Fruit fly (Drosophila melanogaster) whole organism, embryonic: ENCODE measurements around the gene CG42674.
A peak's percentile ranks its signal among the peaks of the same experiment; 100 is the strongest.

Source experiments
- Adf1 ChIP-seq: fragments of 200-800 bp; sonication (Bioruptor generic); IDR thresholded peaks from 2 replicates; pipeline ENCODE4 v1.3.6; 2022; ENCODE audit warnings: missing biosample characterization, missing genetic modification characterization
- Atf3 ChIP-seq: fragments of 200-800 bp; sonication (Bioruptor generic); optimal IDR thresholded peaks from 3 replicates; lab custom pipeline; 2016; ENCODE audit warnings: missing biosample characterization, missing genetic modification characterization
- CG10321 ChIP-seq: fragments of 200-800 bp; sonication (Bioruptor generic); IDR thresholded peaks from 2 replicates; pipeline ENCODE4 v1.3.6; 2022; ENCODE audit warnings: missing biosample characterization, missing genetic modification characterization
- CG10543 ChIP-seq: fragments of 200-800 bp; sonication (Bioruptor generic); optimal IDR thresholded peaks from 3 replicates; lab custom pipeline; 2017; ENCODE audit warnings: missing biosample characterization, mild to moderate bottlenecking, missing genetic modification characterization, moderate library complexity
- CG11085 ChIP-seq: fragments of 200-800 bp; sonication (Bioruptor generic); IDR thresholded peaks from 2 replicates; pipeline ENCODE4 v1.3.6; 2022; ENCODE audit warnings: missing biosample characterization, missing genetic modification characterization
- CG11560 ChIP-seq: fragments of 200-800 bp; sonication (Bioruptor generic); IDR thresholded peaks from 3 replicates; pipeline ENCODE4 v1.3.6; 2022; ENCODE audit warnings: missing biosample characterization, missing genetic modification characterization
- CG12155 ChIP-seq: fragments of 200-800 bp; sonication (Bioruptor generic); optimal IDR thresholded peaks from 3 replicates; lab custom pipeline; 2016; ENCODE audit warnings: missing biosample characterization, missing genetic modification characterization
- CG14441 ChIP-seq: fragments of 200-800 bp; sonication (Bioruptor generic); IDR thresholded peaks from 2 replicates; pipeline ENCODE4 v1.3.6; 2022; ENCODE audit warnings: missing biosample characterization, missing genetic modification characterization
- CG14965 ChIP-seq: fragments of 200-800 bp; sonication (Bioruptor generic); optimal IDR thresholded peaks from 2 replicates; lab custom pipeline; 2016; ENCODE audit warnings: missing biosample characterization, missing genetic modification characterization, borderline replicate concordance
- CG18599 ChIP-seq: fragments of 200-800 bp; sonication (Bioruptor generic); optimal IDR thresholded peaks from 3 replicates; lab custom pipeline; 2017; ENCODE audit warnings: missing biosample characterization, missing genetic modification characterization, mild to moderate bottlenecking, moderate library complexity, missing genetic modification reagents
- CG2199 ChIP-seq: fragments of 200-800 bp; sonication (Bioruptor generic); IDR thresholded peaks from 3 replicates; pipeline ENCODE4 v1.3.6; 2022; ENCODE audit warnings: missing biosample characterization, missing genetic modification characterization
- CG2889 ChIP-seq: fragments of 200-800 bp; sonication (Bioruptor generic); IDR thresholded peaks from 3 replicates; pipeline ENCODE4 v1.3.6; 2022; ENCODE audit warnings: missing biosample characterization, missing genetic modification characterization
- CG30403 ChIP-seq: fragments of 200-800 bp; sonication (Bioruptor generic); optimal IDR thresholded peaks from 3 replicates; lab custom pipeline; 2016; ENCODE audit warnings: missing biosample characterization, missing genetic modification characterization
- CG31365 ChIP-seq: fragments of 200-800 bp; sonication (Bioruptor generic); optimal IDR thresholded peaks from 2 replicates; lab custom pipeline; 2018; ENCODE audit warnings: missing biosample characterization, mild to moderate bottlenecking, missing genetic modification characterization
- CG32772 ChIP-seq: fragments of 200-800 bp; sonication (Bioruptor generic); IDR thresholded peaks from 2 replicates; pipeline ENCODE4 v1.3.6; 2022; ENCODE audit warnings: missing biosample characterization, missing genetic modification characterization
- CG3838 ChIP-seq: fragments of 200-800 bp; sonication (Bioruptor generic); optimal IDR thresholded peaks from 3 replicates; lab custom pipeline; 2016; ENCODE audit warnings: missing biosample characterization, missing genetic modification characterization
- CG3995 ChIP-seq: fragments of 200-800 bp; sonication (Bioruptor generic); optimal IDR thresholded peaks from 3 replicates; lab custom pipeline; 2016; ENCODE audit warnings: missing biosample characterization, missing genetic modification characterization
- CG4617 ChIP-seq: fragments of 200-800 bp; sonication (Bioruptor generic); optimal IDR thresholded peaks from 3 replicates; lab custom pipeline; 2016; ENCODE audit warnings: missing biosample characterization, missing genetic modification characterization, borderline replicate concordance
- CG6683 ChIP-seq: fragments of 200-800 bp; sonication (Bioruptor generic); optimal IDR thresholded peaks from 2 replicates; lab custom pipeline; 2017; ENCODE audit warnings: missing biosample characterization, mild to moderate bottlenecking, missing genetic modification characterization, missing genetic modification reagents
- CG6689 ChIP-seq: fragments of 200-800 bp; sonication (Bioruptor generic); IDR thresholded peaks from 2 replicates; pipeline ENCODE4 v1.3.6; 2022; ENCODE audit warnings: missing biosample characterization, missing genetic modification characterization
- CG7963 ChIP-seq: fragments of 200-800 bp; sonication (Bioruptor generic); IDR thresholded peaks from 3 replicates; pipeline ENCODE4 v1.3.6; 2022; ENCODE audit warnings: missing biosample characterization, missing genetic modification characterization; ENCODE audit not compliant: partially characterized antibody
- CG8765 ChIP-seq: fragments of 200-800 bp; sonication (Bioruptor generic); IDR thresholded peaks from 2 replicates; pipeline ENCODE4 v1.3.6; 2022; ENCODE audit warnings: missing biosample characterization, missing genetic modification characterization
- CG9215 ChIP-seq: fragments of 200-800 bp; sonication (Bioruptor generic); IDR thresholded peaks from 2 replicates; pipeline ENCODE4 v1.3.6; 2022; ENCODE audit warnings: missing biosample characterization, missing genetic modification characterization
- Chrac-16 ChIP-seq: fragments of 200-800 bp; sonication (Bioruptor generic); optimal IDR thresholded peaks from 3 replicates; lab custom pipeline; 2016; ENCODE audit warnings: missing biosample characterization, missing genetic modification characterization
- CrebB ChIP-seq: fragments of 200-800 bp; sonication (Bioruptor generic); optimal IDR thresholded peaks from 3 replicates; lab custom pipeline; 2018; ENCODE audit warnings: missing biosample characterization, mild to moderate bottlenecking, missing genetic modification characterization
- Ets97D ChIP-seq: fragments of 200-800 bp; sonication (Bioruptor generic); optimal IDR thresholded peaks from 3 replicates; lab custom pipeline; 2016; ENCODE audit warnings: missing biosample characterization, missing genetic modification characterization
- Fer3 ChIP-seq: fragments of 200-800 bp; sonication (Bioruptor generic); optimal IDR thresholded peaks from 2 replicates; lab custom pipeline; 2018; ENCODE audit warnings: missing biosample characterization, mild to moderate bottlenecking, missing genetic modification characterization, moderate library complexity
- HmgD ChIP-seq: fragments of 200-800 bp; sonication (Bioruptor generic); optimal IDR thresholded peaks from 3 replicates; lab custom pipeline; 2016; ENCODE audit warnings: missing biosample characterization, missing genetic modification characterization
- NFAT ChIP-seq: fragments of 200-800 bp; sonication (Bioruptor generic); IDR thresholded peaks from 2 replicates; pipeline ENCODE4 v1.3.6; 2022; ENCODE audit warnings: missing biosample characterization, missing genetic modification characterization
- NK7.1 ChIP-seq: fragments of 200-800 bp; sonication (Bioruptor generic); optimal IDR thresholded peaks from 3 replicates; lab custom pipeline; 2016; ENCODE audit warnings: missing biosample characterization, missing genetic modification characterization
- NfI ChIP-seq: fragments of 200-800 bp; sonication (Bioruptor generic); optimal IDR thresholded peaks from 3 replicates; lab custom pipeline; 2018; ENCODE audit warnings: missing biosample characterization, mild to moderate bottlenecking, missing genetic modification characterization, moderate library complexity
- Rfx ChIP-seq: fragments of 200-800 bp; sonication (Bioruptor generic); IDR thresholded peaks from 2 replicates; pipeline ENCODE4 v1.3.6; 2022; ENCODE audit warnings: missing biosample characterization, missing genetic modification characterization
- Scr ChIP-seq: fragments of 200-800 bp; sonication (Bioruptor generic); IDR thresholded peaks from 2 replicates; pipeline ENCODE4 v1.3.6; 2022; ENCODE audit warnings: missing biosample characterization, missing genetic modification characterization; ENCODE audit not compliant: partially characterized antibody
- Sox102F ChIP-seq: fragments of 200-800 bp; sonication (Bioruptor generic); optimal IDR thresholded peaks from 2 replicates; lab custom pipeline; 2018; ENCODE audit warnings: missing biosample characterization, mild to moderate bottlenecking, missing genetic modification characterization, moderate library complexity
- Trl ChIP-seq, 3 experiments: fragments of >200 bp in 2 of 3; fragments of 200-800 bp in 1 of 3; sonication (Bioruptor generic) in 1 of 3; optimal IDR thresholded peaks; 2 replicates in 1 of 3; 3 replicates in 2 of 3; lab custom pipeline; 2016 to 2017; ENCODE audit warnings: missing biosample characterization in 1 of 3, missing genetic modification characterization in 1 of 3
- ap ChIP-seq: fragments of 200-800 bp; sonication (Bioruptor generic); IDR thresholded peaks from 2 replicates; pipeline ENCODE4 v1.3.6; 2022; ENCODE audit warnings: missing biosample characterization, missing genetic modification characterization
- ato ChIP-seq: fragments of 200-800 bp; sonication (Bioruptor generic); IDR thresholded peaks from 2 replicates; pipeline ENCODE4 v1.3.6; 2022; ENCODE audit warnings: missing biosample characterization, missing genetic modification characterization; ENCODE audit not compliant: partially characterized antibody
- bab2 ChIP-seq: fragments of 200-800 bp; sonication (Bioruptor generic); optimal IDR thresholded peaks from 2 replicates; lab custom pipeline; 2016; ENCODE audit warnings: missing biosample characterization, missing genetic modification characterization
- dati ChIP-seq: fragments of 200-800 bp; sonication (Bioruptor generic); IDR thresholded peaks from 2 replicates; pipeline ENCODE4 v1.3.6; 2022; ENCODE audit warnings: missing biosample characterization, missing genetic modification characterization
- dm ChIP-seq: fragments of 200-800 bp; sonication (Bioruptor generic); optimal IDR thresholded peaks from 3 replicates; lab custom pipeline; 2016; ENCODE audit warnings: missing biosample characterization, missing genetic modification characterization
- hbn ChIP-seq: fragments of 200-800 bp; sonication (Bioruptor generic); IDR thresholded peaks from 2 replicates; pipeline ENCODE4 v1.3.6; 2022; ENCODE audit warnings: missing biosample characterization, missing genetic modification characterization; ENCODE audit not compliant: partially characterized antibody
- hkb ChIP-seq, 2 experiments: fragments of 200-800 bp in 1 of 2; fragments of >200 bp in 1 of 2; sonication (Bioruptor generic) in 1 of 2; IDR thresholded peaks in 1 of 2; optimal IDR thresholded peaks in 1 of 2; 2 replicates each; pipeline versions ENCODE4 v1.3.6 to Lab custom; 2017 to 2022; ENCODE audit warnings: missing biosample characterization in 1 of 2, missing genetic modification characterization in 1 of 2
- jigr1 ChIP-seq: fragments of 200-800 bp; sonication (Bioruptor generic); IDR thresholded peaks from 3 replicates; pipeline ENCODE4 v1.3.6; 2022; ENCODE audit warnings: missing biosample characterization, missing genetic modification characterization
- lilli ChIP-seq: fragments of 200-800 bp; sonication (Bioruptor generic); optimal IDR thresholded peaks from 3 replicates; lab custom pipeline; 2016; ENCODE audit warnings: missing biosample characterization, missing genetic modification characterization
- nmo ChIP-seq: fragments of 200-800 bp; sonication (Bioruptor generic); optimal IDR thresholded peaks from 2 replicates; lab custom pipeline; 2018; ENCODE audit warnings: missing biosample characterization, mild to moderate bottlenecking, missing genetic modification characterization, moderate library complexity
- onecut ChIP-seq: fragments of 200-800 bp; sonication (Bioruptor generic); IDR thresholded peaks from 2 replicates; pipeline ENCODE4 v1.3.6; 2022; ENCODE audit warnings: missing biosample characterization, missing genetic modification characterization
- pfk ChIP-seq: fragments of 200-800 bp; sonication (Bioruptor generic); optimal IDR thresholded peaks from 2 replicates; lab custom pipeline; 2018; ENCODE audit warnings: missing biosample characterization, mild to moderate bottlenecking, missing genetic modification characterization, moderate library complexity
- sc ChIP-seq, 3 experiments: fragments of >200 bp in 2 of 3; fragments of 200-800 bp in 1 of 3; sonication (Bioruptor generic) in 1 of 3; optimal IDR thresholded peaks; 2 replicates in 2 of 3; 3 replicates in 1 of 3; lab custom pipeline; 2017; ENCODE audit warnings: mild to moderate bottlenecking in 1 of 3, missing biosample characterization in 1 of 3, missing genetic modification characterization in 1 of 3, missing genetic modification reagents in 1 of 3

Gene CG42674

dm6 chr3L:20247513-20248173, 49.5 kb upstream of the CG42674 start, which contains the start of gene rdgC (continued):
- TF ChIP-seq CG4617 (GFP tag; lab: Kevin White, UChicago), result peak; percentile 82
- TF ChIP-seq nmo, result peak; percentile 94
- peak; percentile 95 for TF ChIP-seq CG2199
- TF ChIP-seq CG14965 (GFP tag; lab: Kevin White, UChicago), result peak; percentile 81
- peak; percentile 94 for TF ChIP-seq NK7.1 (GFP tag; lab: Kevin White, UChicago)
- TF ChIP-seq onecut (GFP tag; lab: Robert Waterston, UW), result peak; percentile 92
- peak; percentile 94 for TF ChIP-seq bab2 (GFP tag; lab: Kevin White, UChicago)
- peak; percentile 98 for TF ChIP-seq Sox102F (GFP tag; lab: Kevin White, UChicago)
- TF ChIP-seq pfk (GFP tag; lab: Kevin White, UChicago), result no peak
- TF ChIP-seq CG10321, result peak; percentile 80
- TF ChIP-seq NfI (GFP tag; lab: Kevin White, UChicago), result peak; percentile 96
- no peak for TF ChIP-seq ato (GFP tag; lab: Robert Waterston, UW)
- TF ChIP-seq CG6689 (GFP tag; lab: Robert Waterston, UW), result peak; percentile 96
- TF ChIP-seq Chrac-16 (GFP tag; lab: Kevin White, UChicago), result peak; percentile 90
- peak; percentile 38 to 65 for TF ChIP-seq Trl (optimal IDR thresholded peaks at IDR 0.05; lab: Kevin White, UChicago)
- peak; percentile 95 for TF ChIP-seq Trl (GFP tag; optimal IDR thresholded peaks at IDR 0.05; lab: Kevin White, UChicago)
- TF ChIP-seq CG12155 (GFP tag; lab: Kevin White, UChicago), result peak; percentile 91
- TF ChIP-seq HmgD, result peak; percentile 95
- peak; percentile 97 for TF ChIP-seq CG14441 (GFP tag; lab: Robert Waterston, UW)
- TF ChIP-seq CG7963 (GFP tag; lab: Robert Waterston, UW), result no peak
- TF ChIP-seq NFAT, result peak; percentile 93
- TF ChIP-seq Adf1 (GFP tag; lab: Robert Waterston, UW), result peak; percentile 99
- TF ChIP-seq Ets97D (GFP tag; lab: Kevin White, UChicago), result peak; percentile 77
- peak; percentile 89 for TF ChIP-seq CG31365
- peak; percentile 91 for TF ChIP-seq CG6683 (GFP tag; lab: Kevin White, UChicago)
- peak; percentile 90 for TF ChIP-seq jigr1 (GFP tag; lab: Robert Waterston, UW)
- peak; percentile 95 for TF ChIP-seq CG32772 (GFP tag; lab: Robert Waterston, UW)
- TF ChIP-seq ap (GFP tag; lab: Robert Waterston, UW), result peak; percentile 94
- TF ChIP-seq dati (GFP tag; lab: Robert Waterston, UW), result peak; percentile 94
- peak; percentile 86 for TF ChIP-seq dm (GFP tag; lab: Kevin White, UChicago)
- TF ChIP-seq sc (optimal IDR thresholded peaks at IDR 0.05; lab: Kevin White, UChicago), result no peak
- TF ChIP-seq sc (GFP tag; optimal IDR thresholded peaks at IDR 0.05; lab: Kevin White, UChicago), result peak; percentile 83
- TF ChIP-seq CG3838 (GFP tag; lab: Kevin White, UChicago), result peak; percentile 75
- TF ChIP-seq CG11560 (tag; lab: Robert Waterston, UW), result peak; percentile 83
- peak; percentile 62; the same call in 1 of the 2 replicates for TF ChIP-seq CG8765 (GFP tag; lab: Robert Waterston, UW)
- TF ChIP-seq CG11085 (GFP tag; lab: Robert Waterston, UW), result peak; percentile 90
- TF ChIP-seq lilli (GFP tag; lab: Kevin White, UChicago), result peak; percentile 96
- peak; percentile 90 for TF ChIP-seq CG2889 (GFP tag; lab: Robert Waterston, UW)
- peak; percentile 97 for TF ChIP-seq Fer3 (tag; lab: Kevin White, UChicago)
- no peak for TF ChIP-seq hkb (optimal IDR thresholded peaks at IDR 0.05; lab: Kevin White, UChicago)
- peak; percentile 98 for TF ChIP-seq hkb (GFP tag; IDR thresholded peaks at IDR 0.05; lab: Robert Waterston, UW)
- peak; percentile 77 for TF ChIP-seq CG10543 (GFP tag; lab: Kevin White, UChicago)
- TF ChIP-seq CG18599 (GFP tag; lab: Kevin White, UChicago), result peak; percentile 98
- TF ChIP-seq Scr, result no peak
- peak; percentile 98 for TF ChIP-seq Rfx
- TF ChIP-seq Atf3 (GFP tag; lab: Kevin White, UChicago), result peak; percentile 89
- TF ChIP-seq hbn (GFP tag; lab: Robert Waterston, UW), result no peak
- TF ChIP-seq CG30403 (GFP tag; lab: Kevin White, UChicago), result peak; percentile 95
- peak; percentile 92 for TF ChIP-seq CG9215
- peak; percentile 68 for TF ChIP-seq CG3995 (GFP tag; lab: Kevin White, UChicago)
- peak; percentile 95 for TF ChIP-seq CrebB (tag; lab: Kevin White, UChicago)
